Worm (Caenorhabditis elegans) whole organism, midembryonic: ENCODE measurements around the gene odr-7.

Source experiments
- T22C8.4 ChIP-seq: fragments of 200-800 bp; sonication (Bioruptor generic); IDR thresholded peaks from 2 replicates; pipeline ENCODE4 v1.3.6; 2022; ENCODE audit warnings: missing genetic modification characterization, missing compliant biosample characterization
- cog-1 ChIP-seq: sonication (generic microtip); optimal IDR thresholded peaks from 2 replicates; lab custom pipeline; 2016; ENCODE audit warnings: missing genetic modification characterization, missing compliant biosample characterization
- flt-1 ChIP-seq: fragments of 200-800 bp; sonication (Bioruptor generic); IDR thresholded peaks from 2 replicates; pipeline ENCODE4 v1.3.6; 2022; ENCODE audit warnings: missing genetic modification characterization, missing compliant biosample characterization
- klf-2 ChIP-seq: fragments of 200-800 bp; sonication (Bioruptor generic); conservative IDR thresholded peaks from 2 replicates; pipeline ENCODE4 v1.3.6; 2022; ENCODE audit warnings: missing genetic modification reagents, missing genetic modification characterization, missing compliant biosample characterization
- med-1 ChIP-seq: sonication (generic microtip); optimal IDR thresholded peaks from 2 replicates; lab custom pipeline; 2017; ENCODE audit warnings: missing genetic modification characterization, mild to moderate bottlenecking, missing compliant biosample characterization, antibody characterized with exemption, missing genetic modification reagents; ENCODE audit not compliant: insufficient read depth
- ref-1 ChIP-seq: fragments of 200-800 bp; sonication (Bioruptor generic); conservative IDR thresholded peaks from 2 replicates; pipeline ENCODE4 v1.3.6; 2022; ENCODE audit warnings: missing genetic modification reagents, missing genetic modification characterization, missing compliant biosample characterization
- ztf-23 ChIP-seq: fragments of 200-800 bp; sonication (Bioruptor generic); IDR thresholded peaks from 2 replicates; pipeline ENCODE4 v1.3.6; 2022; ENCODE audit warnings: missing genetic modification reagents, missing genetic modification characterization, missing compliant biosample characterization
- ztf-29 ChIP-seq: fragments of 200-800 bp; sonication (Bioruptor generic); IDR thresholded peaks from 2 replicates; pipeline ENCODE4 v1.3.6; 2022; ENCODE audit warnings: missing genetic modification reagents, missing genetic modification characterization, missing compliant biosample characterization

- TF ChIP-seq T22C8.4 (GFP tag; lab: Robert Waterston, UW) (no peak), med-1 (GFP tag; lab: Kevin White, UChicago) (no peak), flt-1 (GFP tag; lab: Robert Waterston, UW) (no peak), ztf-23 (no peak), cog-1 (tag; lab: Kevin White, UChicago) (no peak), klf-2 (no peak), ztf-29 (GFP tag; lab: Robert Waterston, UW) (no peak), ref-1 (GFP tag; lab: Robert Waterston, UW) (no peak)
Measured at ce11 chrX:12484749-12485148, 23.3 kb upstream of the odr-7 start, which contains the start of gene tbc-13.
